Fruit fly (Drosophila melanogaster) whole organism, prepupa: Measurements from ENCODE around the gene Ldsdh1.

Source experiments
- Blimp-1 ChIP-seq: fragments of 200-800 bp; sonication (Bioruptor generic); optimal IDR thresholded peaks from 3 replicates; lab custom pipeline; 2017; ENCODE audit warnings: missing biosample characterization, missing genetic modification characterization, mild to moderate bottlenecking, moderate library complexity, missing genetic modification reagents
- CG10669 ChIP-seq: fragments of 200-800 bp; sonication (Bioruptor generic); optimal IDR thresholded peaks from 3 replicates; lab custom pipeline; 2018; ENCODE audit warnings: missing biosample characterization, mild to moderate bottlenecking, missing genetic modification characterization, moderate library complexity
- CG11294 ChIP-seq: fragments of 200-800 bp; sonication (Bioruptor generic); IDR thresholded peaks from 2 replicates; pipeline ENCODE4 v1.3.6; 2022; ENCODE audit warnings: missing biosample characterization, missing genetic modification characterization
- CG1621 ChIP-seq: fragments of 200-800 bp; sonication (Bioruptor generic); optimal IDR thresholded peaks from 3 replicates; lab custom pipeline; 2018; ENCODE audit warnings: missing biosample characterization, mild to moderate bottlenecking, missing genetic modification characterization
- CG16779 ChIP-seq: fragments of 200-800 bp; sonication (Bioruptor generic); optimal IDR thresholded peaks from 3 replicates; lab custom pipeline; 2017; ENCODE audit warnings: missing biosample characterization, mild to moderate bottlenecking, missing genetic modification characterization
- CG3032 ChIP-seq: fragments of 200-800 bp; optimal IDR thresholded peaks from 2 replicates; lab custom pipeline; 2019; ENCODE audit warnings: missing biosample characterization, mild to moderate bottlenecking, missing genetic modification characterization, moderate library complexity
- CG31627 ChIP-seq: fragments of 200-800 bp; sonication (Bioruptor generic); optimal IDR thresholded peaks from 3 replicates; lab custom pipeline; 2016; ENCODE audit warnings: missing biosample characterization, missing genetic modification characterization
- CG32006 ChIP-seq: fragments of 200-800 bp; sonication (Bioruptor generic); optimal IDR thresholded peaks from 3 replicates; lab custom pipeline; 2017; ENCODE audit warnings: missing biosample characterization, mild to moderate bottlenecking, missing genetic modification characterization
- CG3919 ChIP-seq: fragments of 200-800 bp; sonication (Bioruptor generic); optimal IDR thresholded peaks from 3 replicates; lab custom pipeline; 2016; ENCODE audit warnings: missing biosample characterization, missing genetic modification characterization
- CG4318 ChIP-seq: fragments of 200-800 bp; sonication (Bioruptor generic); optimal IDR thresholded peaks from 3 replicates; lab custom pipeline; 2017; ENCODE audit warnings: missing biosample characterization, mild to moderate bottlenecking, missing genetic modification characterization
- CG6163 ChIP-seq: fragments of 200-800 bp; sonication (Bioruptor generic); IDR thresholded peaks from 3 replicates; pipeline ENCODE4 v1.3.6; 2022; ENCODE audit warnings: missing biosample characterization, missing genetic modification characterization
- CG6276 ChIP-seq: fragments of 200-800 bp; sonication (Bioruptor generic); optimal IDR thresholded peaks from 2 replicates; lab custom pipeline; 2017; ENCODE audit warnings: missing biosample characterization, mild to moderate bottlenecking, missing genetic modification characterization
- CG6792 ChIP-seq: fragments of 200-800 bp; sonication (Bioruptor generic); optimal IDR thresholded peaks from 3 replicates; lab custom pipeline; 2016; ENCODE audit warnings: missing biosample characterization, missing genetic modification characterization
- CG6808 ChIP-seq: fragments of 200-800 bp; sonication (Bioruptor generic); optimal IDR thresholded peaks from 3 replicates; lab custom pipeline; 2017; ENCODE audit warnings: missing biosample characterization, missing genetic modification characterization, mild to moderate bottlenecking, moderate library complexity, missing genetic modification reagents
- CG6854 ChIP-seq: fragments of 200-800 bp; sonication (Bioruptor generic); optimal IDR thresholded peaks from 2 replicates; lab custom pipeline; 2017; ENCODE audit warnings: missing biosample characterization, mild to moderate bottlenecking, missing genetic modification characterization
- CG8119 ChIP-seq: fragments of 200-800 bp; sonication (Bioruptor generic); IDR thresholded peaks from 3 replicates; pipeline ENCODE4 v1.3.6; 2022; ENCODE audit warnings: missing biosample characterization, missing genetic modification characterization
- CG8319 ChIP-seq: fragments of 200-800 bp; sonication (Bioruptor generic); optimal IDR thresholded peaks from 3 replicates; lab custom pipeline; 2016; ENCODE audit warnings: missing biosample characterization, missing genetic modification characterization
- CG8632 ChIP-seq: fragments of 200-800 bp; sonication (Bioruptor generic); optimal IDR thresholded peaks from 3 replicates; lab custom pipeline; 2016; ENCODE audit warnings: missing biosample characterization, missing genetic modification characterization
- CG9139 ChIP-seq: fragments of 200-800 bp; sonication (Bioruptor generic); optimal IDR thresholded peaks from 3 replicates; lab custom pipeline; 2017; ENCODE audit warnings: missing biosample characterization, mild to moderate bottlenecking, missing genetic modification characterization
- Eip78C ChIP-seq: fragments of 200-800 bp; sonication (Bioruptor generic); peaks from one replicate; lab custom pipeline; 2016; ENCODE audit warnings: missing biosample characterization, missing genetic modification characterization
- Eip93F ChIP-seq: fragments of 200-800 bp; sonication (Bioruptor generic); optimal IDR thresholded peaks from 2 replicates; lab custom pipeline; 2016; ENCODE audit warnings: missing biosample characterization, mild to moderate bottlenecking, missing genetic modification characterization
- Ets21C ChIP-seq: fragments of 200-800 bp; sonication (Bioruptor generic); optimal IDR thresholded peaks from 3 replicates; lab custom pipeline; 2016; ENCODE audit warnings: missing biosample characterization, missing genetic modification characterization
- Ets96B ChIP-seq: fragments of 200-800 bp; optimal IDR thresholded peaks from 2 replicates; lab custom pipeline; 2019; ENCODE audit warnings: missing biosample characterization, mild to moderate bottlenecking, missing genetic modification characterization, moderate library complexity
- Gug ChIP-seq: fragments of 200-800 bp; sonication (Bioruptor generic); IDR thresholded peaks from 2 replicates; pipeline ENCODE4 v1.3.6; 2022; ENCODE audit warnings: missing biosample characterization, missing genetic modification characterization
- Lpt ChIP-seq: fragments of 200-800 bp; sonication (Bioruptor generic); optimal IDR thresholded peaks from 3 replicates; lab custom pipeline; 2016; ENCODE audit warnings: missing biosample characterization, missing genetic modification characterization
- Met ChIP-seq: fragments of 200-800 bp; sonication (Bioruptor generic); optimal IDR thresholded peaks from 3 replicates; lab custom pipeline; 2016; ENCODE audit warnings: missing biosample characterization, missing genetic modification characterization
- OdsH ChIP-seq: fragments of 200-800 bp; sonication (Bioruptor generic); optimal IDR thresholded peaks from 3 replicates; lab custom pipeline; 2016; ENCODE audit warnings: missing biosample characterization, missing genetic modification characterization
- Sox102F ChIP-seq: fragments of 200-800 bp; sonication (Bioruptor generic); optimal IDR thresholded peaks from 2 replicates; lab custom pipeline; 2016; ENCODE audit warnings: missing biosample characterization, mild to moderate bottlenecking, missing genetic modification characterization
- Sox14 ChIP-seq: fragments of 200-800 bp; sonication (Bioruptor generic); optimal IDR thresholded peaks from 3 replicates; lab custom pipeline; 2016; ENCODE audit warnings: missing biosample characterization, missing genetic modification characterization
- Sox15 ChIP-seq: fragments of 200-800 bp; sonication (Bioruptor generic); optimal IDR thresholded peaks from 3 replicates; lab custom pipeline; 2016; ENCODE audit warnings: missing biosample characterization, missing genetic modification characterization
- achi ChIP-seq: fragments of 200-800 bp; sonication (Bioruptor generic); optimal IDR thresholded peaks from 3 replicates; lab custom pipeline; 2016; ENCODE audit warnings: missing biosample characterization, missing genetic modification characterization
- acj6 ChIP-seq: fragments of 200-800 bp; sonication (Bioruptor generic); optimal IDR thresholded peaks from 3 replicates; lab custom pipeline; 2016; ENCODE audit warnings: missing biosample characterization, missing genetic modification characterization
- cyc ChIP-seq: fragments of 200-800 bp; sonication (Bioruptor generic); optimal IDR thresholded peaks from 3 replicates; lab custom pipeline; 2016; ENCODE audit warnings: missing biosample characterization, missing genetic modification characterization
- dsx ChIP-seq: fragments of 200-800 bp; optimal IDR thresholded peaks from 3 replicates; lab custom pipeline; 2019; ENCODE audit warnings: missing biosample characterization, mild to moderate bottlenecking, missing genetic modification characterization, moderate library complexity; ENCODE audit not compliant: poor library complexity, severe bottlenecking
- eg ChIP-seq: fragments of 200-800 bp; sonication (Bioruptor generic); IDR thresholded peaks from 3 replicates; pipeline ENCODE4 v1.3.6; 2022; ENCODE audit warnings: missing biosample characterization, missing genetic modification characterization
- esn ChIP-seq: fragments of 200-800 bp; sonication (Bioruptor generic); optimal IDR thresholded peaks from 2 replicates; lab custom pipeline; 2016; ENCODE audit warnings: missing biosample characterization, mild to moderate bottlenecking, missing genetic modification characterization, moderate library complexity
- fd59A ChIP-seq: fragments of 200-800 bp; sonication (Bioruptor generic); optimal IDR thresholded peaks from 2 replicates; lab custom pipeline; 2017; ENCODE audit warnings: missing biosample characterization, mild to moderate bottlenecking, missing genetic modification characterization, missing genetic modification reagents
- fd85E ChIP-seq: fragments of 200-800 bp; sonication (Bioruptor generic); optimal IDR thresholded peaks from 3 replicates; lab custom pipeline; 2016; ENCODE audit warnings: missing biosample characterization, missing genetic modification characterization
- fkh ChIP-seq: fragments of 200-800 bp; sonication (Bioruptor generic); optimal IDR thresholded peaks from 3 replicates; lab custom pipeline; 2017; ENCODE audit warnings: missing biosample characterization, mild to moderate bottlenecking, missing genetic modification characterization, moderate library complexity
- lz ChIP-seq: fragments of 200-800 bp; sonication (Bioruptor generic); optimal IDR thresholded peaks from 3 replicates; lab custom pipeline; 2016; ENCODE audit warnings: missing biosample characterization, missing genetic modification characterization
- net ChIP-seq: fragments of 200-800 bp; sonication (Bioruptor generic); optimal IDR thresholded peaks from 3 replicates; lab custom pipeline; 2016; ENCODE audit warnings: missing biosample characterization, missing genetic modification characterization
- pdm3 ChIP-seq: fragments of 200-800 bp; sonication (Bioruptor generic); optimal IDR thresholded peaks from 3 replicates; lab custom pipeline; 2016; ENCODE audit warnings: missing biosample characterization, missing genetic modification characterization
- spab ChIP-seq: fragments of 200-800 bp; sonication (Bioruptor generic); optimal IDR thresholded peaks from 2 replicates; lab custom pipeline; 2017; ENCODE audit warnings: missing biosample characterization, mild to moderate bottlenecking, missing genetic modification characterization, missing genetic modification reagents
- ss ChIP-seq, 2 experiments: fragments of 200-800 bp; sonication (Bioruptor generic); optimal IDR thresholded peaks; 2 replicates in 1 of 2; 3 replicates in 1 of 2; lab custom pipeline; 2017 to 2018; ENCODE audit warnings: mild to moderate bottlenecking in 2 of 2, missing biosample characterization in 2 of 2, missing genetic modification characterization in 2 of 2, moderate library complexity in 1 of 2
- svp ChIP-seq: fragments of 200-800 bp; sonication (Bioruptor generic); peaks from one replicate; lab custom pipeline; 2016; ENCODE audit warnings: missing biosample characterization, missing genetic modification characterization
- topi ChIP-seq: fragments of 200-800 bp; sonication (Bioruptor generic); optimal IDR thresholded peaks from 3 replicates; lab custom pipeline; 2016; ENCODE audit warnings: missing biosample characterization, missing genetic modification characterization
- vri ChIP-seq: fragments of 200-800 bp; sonication (Bioruptor generic); optimal IDR thresholded peaks from 3 replicates; lab custom pipeline; 2016; ENCODE audit warnings: missing biosample characterization, mild to moderate bottlenecking, missing genetic modification characterization

The Ldsdh1 gene

DNA sequence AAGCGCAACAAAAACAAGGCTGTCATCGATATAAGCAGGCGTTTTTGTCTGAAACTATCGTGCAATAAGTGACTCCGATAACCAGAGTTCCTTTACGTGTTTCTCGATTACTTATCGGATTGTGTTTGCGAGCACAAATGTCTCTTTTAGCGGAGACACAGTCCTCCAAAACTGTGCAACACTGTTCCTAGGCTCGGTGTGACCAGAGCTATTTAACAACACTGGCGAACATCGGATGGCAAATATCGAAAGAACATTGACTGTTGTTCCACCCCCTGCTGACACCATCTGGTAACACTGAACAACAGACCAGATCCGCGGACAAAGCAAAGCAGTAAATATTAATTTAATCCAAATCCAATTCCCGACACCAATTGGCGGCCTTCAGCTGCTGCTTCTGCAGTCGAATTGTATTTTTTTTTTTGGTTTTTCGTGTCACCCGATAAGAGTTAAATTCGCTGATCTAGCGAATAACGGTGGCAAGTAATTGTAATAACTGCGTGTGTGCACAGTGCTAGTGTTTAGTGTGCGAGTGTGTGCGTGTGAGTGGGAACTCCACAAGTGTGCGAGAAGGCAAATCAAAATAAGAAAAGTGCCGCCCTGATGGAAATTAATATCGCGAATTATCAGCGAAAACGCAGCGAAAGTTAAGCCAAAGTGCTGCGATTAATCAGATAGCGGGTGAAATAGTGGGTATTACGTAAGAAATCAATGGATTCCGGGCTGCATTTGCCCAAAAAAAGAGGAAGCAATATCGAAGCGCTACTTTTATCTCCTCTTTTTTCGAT is 19.8 kb downstream of the Ldsdh1 start, which contains the start of gene mys (continued):
- TF ChIP-seq CG6276 (GFP tag; lab: Kevin White, UChicago) (peak; percentile 49), acj6 (GFP tag; lab: Kevin White, UChicago) (no peak), CG16779 (tag; lab: Kevin White, UChicago) (no peak), Sox15 (GFP tag; lab: Kevin White, UChicago) (no peak), Lpt (GFP tag; lab: Kevin White, UChicago) (no peak), achi (GFP tag; lab: Kevin White, UChicago) (no peak), CG8319 (no peak), ss (GFP tag; optimal IDR thresholded peaks at IDR 0.05; lab: Kevin White, UChicago) (peak; percentile 68 to 83), CG32006 (GFP tag; lab: Kevin White, UChicago) (no peak)

DNA sequence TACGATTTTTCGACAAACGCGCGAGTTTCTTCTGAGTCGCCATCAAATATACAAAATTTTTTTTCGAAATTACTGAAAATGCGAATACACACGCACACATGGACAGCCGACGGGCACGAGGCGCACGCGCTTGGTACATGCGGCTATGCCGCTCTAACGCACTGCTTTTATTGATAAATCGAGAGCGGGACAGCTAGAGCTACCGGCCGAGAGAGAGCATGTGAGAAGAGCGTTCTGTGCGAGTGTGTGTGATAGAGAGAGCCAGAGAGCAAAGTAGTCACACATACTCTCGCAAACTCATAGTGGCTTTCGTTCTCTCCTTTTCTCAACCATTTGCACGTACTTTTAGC is 20.5 kb downstream of the Ldsdh1 start:
- TF ChIP-seq OdsH (no peak), CG6854 (GFP tag; lab: Kevin White, UChicago) (no peak), CG10669 (GFP tag; lab: Kevin White, UChicago) (no peak), Sox15 (GFP tag; lab: Kevin White, UChicago) (no peak), esn (no peak), ss (GFP tag; optimal IDR thresholded peaks at IDR 0.05; lab: Kevin White, UChicago) (peak; percentile 1 to 38), fd59A (no peak), acj6 (GFP tag; lab: Kevin White, UChicago) (no peak), achi (GFP tag; lab: Kevin White, UChicago) (no peak), pdm3 (GFP tag; lab: Kevin White, UChicago) (no peak), CG4318 (GFP tag; lab: Kevin White, UChicago) (no peak), CG8119 (GFP tag; lab: Robert Waterston, UW) (no peak), topi (GFP tag; lab: Kevin White, UChicago) (no peak), fkh (GFP tag; lab: Kevin White, UChicago) (peak; percentile 27), spab (GFP tag; lab: Kevin White, UChicago) (no peak), Lpt (GFP tag; lab: Kevin White, UChicago) (no peak), net (GFP tag; lab: Kevin White, UChicago) (no peak), CG16779 (tag; lab: Kevin White, UChicago) (no peak), CG8632 (GFP tag; lab: Kevin White, UChicago) (no peak), CG32006 (GFP tag; lab: Kevin White, UChicago) (peak; percentile 8), vri (GFP tag; lab: Kevin White, UChicago) (no peak), Ets96B (tag; lab: Kevin White, UChicago) (no peak), CG31627 (GFP tag; lab: Kevin White, UChicago) (no peak), Gug (GFP tag; lab: Robert Waterston, UW) (no peak), Sox102F (GFP tag; lab: Kevin White, UChicago) (peak; percentile 15), Blimp-1 (GFP tag; lab: Kevin White, UChicago) (no peak), CG6276 (GFP tag; lab: Kevin White, UChicago) (no peak), CG1621 (tag; lab: Kevin White, UChicago) (peak; percentile 16), lz (GFP tag; lab: Kevin White, UChicago) (no peak), CG8319 (no peak), fd85E (GFP tag; lab: Kevin White, UChicago) (no peak), Eip93F (GFP tag; lab: Kevin White, UChicago) (peak; percentile 62), dsx (GFP tag; lab: Kevin White, UChicago) (no peak), CG6792 (GFP tag; lab: Kevin White, UChicago) (no peak), CG11294 (GFP tag; lab: Robert Waterston, UW) (no peak), CG9139 (no peak), CG6163 (peak; percentile 75), CG6808 (GFP tag; lab: Kevin White, UChicago) (peak; percentile 15), eg (peak; percentile 29; the same call in 1 of the 3 replicates), Ets21C (no peak), Met (no peak), cyc (GFP tag; lab: Kevin White, UChicago) (no peak), Sox14 (GFP tag; lab: Kevin White, UChicago) (no peak), CG3032 (no peak), Eip78C (GFP tag; lab: Kevin White, UChicago) (peak; percentile 82), CG3919 (GFP tag; lab: Kevin White, UChicago) (no peak), svp (GFP tag; lab: Kevin White, UChicago) (peak; percentile 61)
